Worm (Caenorhabditis elegans): ENCODE measurements around the gene T23B7.2.
"Not testable (repeated sequence)": the region's sequence is repeated elsewhere in the genome, so short reads cannot be mapped to it uniquely, and the experiment has no call there.

Gene T23B7.2

ce11 chrII:4851594-4852106 lies 9.6 kb upstream of the T23B7.2 start, which contains the start of gene dnj-9 (continued):
- peak in 1 of 2 experiments; percentile 1 for TF ChIP-seq eor-1 (tag; optimal IDR thresholded peaks at IDR 0.05)
- TF ChIP-seq nhr-67 (tag; optimal IDR thresholded peaks at IDR 0.05), result no peak
- peak; percentile 92 for TF ChIP-seq snpc-4 (tag; optimal IDR thresholded peaks at IDR 0.05)

- TF ChIP-seq ZK546.5 (tag; optimal IDR thresholded peaks at IDR 0.05) (no peak), aly-2 (tag; optimal IDR thresholded peaks at IDR 0.05) (no peak), elt-2 (tag; optimal IDR thresholded peaks at IDR 0.05) (no peak), pha-4 (tag; optimal IDR thresholded peaks at IDR 0.05) (no peak), ztf-4 (tag; optimal IDR thresholded peaks at IDR 0.05) (no peak), mdl-1 (tag; optimal IDR thresholded peaks at IDR 0.05) (no peak), ceh-82 (tag; optimal IDR thresholded peaks at IDR 0.05) (no peak), fkh-10 (GFP tag; optimal IDR thresholded peaks at IDR 0.05) (no peak)
Measured at ce11 chrII:4849885-4850284, 7.8 kb upstream of the T23B7.2 start, which contains the start of gene T23B7.3. Gene T23B7.3 (plus strand): TSS chrII:4850185.

ce11 chrII:4837659-4838058 lies 4.4 kb downstream of the T23B7.2 start, which contains the start of gene C33F10.12:
Gene C33F10.12 (minus strand): TSS chrII:4837759.
- no peak for TF ChIP-seq nfya-1 (tag; optimal IDR thresholded peaks at IDR 0.05; ENCODE audit: insufficient read depth)
- TF ChIP-seq R02D3.7 (tag; optimal IDR thresholded peaks at IDR 0.05), result no peak
- no peak for TF ChIP-seq egl-5 (tag; optimal IDR thresholded peaks at IDR 0.05)
- no peak for TF ChIP-seq nhr-11 (tag; optimal IDR thresholded peaks at IDR 0.05)
- no peak for TF ChIP-seq fkh-10 (GFP tag; optimal IDR thresholded peaks at IDR 0.05)
- TF ChIP-seq jun-1 (tag; optimal IDR thresholded peaks at IDR 0.05), result no peak
- no peak for TF ChIP-seq mdl-1 (tag; optimal IDR thresholded peaks at IDR 0.05)
- no peak for TF ChIP-seq ama-1 (optimal IDR thresholded peaks at IDR 0.05)

ce11 chrII:4834761-4835160 lies 7.3 kb downstream of the T23B7.2 start, which contains the start of the genes C33F10.11 and C33F10.1:
Gene C33F10.11 (minus strand): TSS chrII:4834861.
Gene C33F10.1 (plus strand): TSS chrII:4835023.
- TF ChIP-seq fkh-2 (tag; optimal IDR thresholded peaks at IDR 0.05), result no peak

ce11 chrII:4827734-4828609 lies 14.1 kb downstream of the T23B7.2 start, which contains the start of the genes fbxb-88 and tbck-1:
Gene fbxb-88 (minus strand): TSS chrII:4827884.
Gene tbck-1 (plus strand): TSS chrII:4828559.
- TF ChIP-seq nfya-1 (tag; optimal IDR thresholded peaks at IDR 0.05; ENCODE audit: insufficient read depth) (peak; percentile 63), ceh-28 (tag; optimal IDR thresholded peaks at IDR 0.05) (peak; percentile 5), fos-1 (tag; optimal IDR thresholded peaks at IDR 0.05) (no peak), lin-15B (tag; optimal IDR thresholded peaks at IDR 0.05) (peak; percentile 40), ceh-82 (tag; optimal IDR thresholded peaks at IDR 0.05) (no peak)

- not testable (repeated sequence) for TF ChIP-seq nhr-25, ztf-11, hmg-11 (tag; optimal IDR thresholded peaks at IDR 0.05)
Measured at ce11 chrII:4825133-4825532, 16.9 kb downstream of the T23B7.2 start, which contains the start of the genes C33F10.8 and msp-40. Gene C33F10.8 (minus strand): TSS chrII:4825233. Gene msp-40 (plus strand): TSS chrII:4825414.

ce11 chrII:4822610-4823009 lies 19.4 kb downstream of the T23B7.2 start:
- TF ChIP-seq nfya-1 (tag; optimal IDR thresholded peaks at IDR 0.05; ENCODE audit: insufficient read depth) (no peak), aly-2 (tag; optimal IDR thresholded peaks at IDR 0.05) (no peak), egl-27 (tag; optimal IDR thresholded peaks at IDR 0.05) (no peak), ztf-11 (tag; optimal IDR thresholded peaks at IDR 0.05) (no peak), nhr-25 (tag; optimal IDR thresholded peaks at IDR 0.05) (no peak)

ce11 chrII:4821739-4822138 lies 20.3 kb downstream of the T23B7.2 start, which contains the start of gene lact-5:
Gene lact-5 (minus strand): TSS chrII:4821739.
- TF ChIP-seq nhr-23 (tag; optimal IDR thresholded peaks at IDR 0.05) (peak; percentile 66), skn-1 (tag; optimal IDR thresholded peaks at IDR 0.05) (no peak), nhr-43 (tag; optimal IDR thresholded peaks at IDR 0.05; ENCODE audit: poor library complexity, severe bottlenecking) (peak; percentile 16), elt-3 (tag; optimal IDR thresholded peaks at IDR 0.05) (peak in 1 of 3 experiments; percentile 10), nhr-25 (tag; optimal IDR thresholded peaks at IDR 0.05) (peak; percentile 43)
